Worm (Caenorhabditis elegans) whole organism, young adult: ENCODE data around the gene C40H1.3.

ENCODE experiments used
- B0035.1 ChIP-seq: sonication (generic microtip); optimal IDR thresholded peaks from 2 replicates; lab custom pipeline; 2016; ENCODE audit warnings: missing genetic modification characterization, mild to moderate bottlenecking, missing compliant biosample characterization, missing genotype, missing genetic modification reagents
- C06A6.2 ChIP-seq: fragments of 200-800 bp; sonication (Bioruptor generic); conservative IDR thresholded peaks from 2 replicates; pipeline ENCODE4 v1.3.6; 2022; ENCODE audit warnings: missing genetic modification characterization, missing compliant biosample characterization
- F23B12.7 ChIP-seq: sonication (generic microtip); optimal IDR thresholded peaks from 2 replicates; lab custom pipeline; 2017; ENCODE audit warnings: missing genetic modification characterization, mild to moderate bottlenecking, missing compliant biosample characterization, antibody characterized with exemption, moderate library complexity; ENCODE audit not compliant: insufficient read depth
- T26A5.8 ChIP-seq: sonication (generic microtip); optimal IDR thresholded peaks from 2 replicates; lab custom pipeline; 2016; ENCODE audit warnings: missing genetic modification characterization, missing compliant biosample characterization
- Y67H2A.10 ChIP-seq: fragments of 200-800 bp; sonication (Bioruptor generic); conservative IDR thresholded peaks from 2 replicates; pipeline ENCODE4 v1.3.6; 2022; ENCODE audit warnings: missing genetic modification reagents, missing genetic modification characterization, missing compliant biosample characterization
- ceh-79 ChIP-seq: sonication (generic microtip); optimal IDR thresholded peaks from 2 replicates; lab custom pipeline; 2017; ENCODE audit warnings: mild to moderate bottlenecking, missing genetic modification characterization, missing compliant biosample characterization
- ceh-91 ChIP-seq: fragments of 200-800 bp; sonication (Bioruptor generic); IDR thresholded peaks from 2 replicates; pipeline ENCODE4 v1.3.6; 2022; ENCODE audit warnings: missing genetic modification reagents, missing genetic modification characterization, missing compliant biosample characterization
- die-1 ChIP-seq: sonication (generic microtip); optimal IDR thresholded peaks from 2 replicates; lab custom pipeline; 2016; ENCODE audit warnings: missing genotype, mild to moderate bottlenecking, missing genetic modification characterization, missing compliant biosample characterization
- dpl-1 ChIP-seq: fragments of 150-350 bp; optimal IDR thresholded peaks from 2 replicates; lab custom pipeline; 2014; ENCODE audit warnings: missing biosample characterization, missing genetic modification reagents, missing genetic modification characterization
- egrh-3 ChIP-seq: fragments of 200-800 bp; sonication (Bioruptor generic); IDR thresholded peaks from 2 replicates; pipeline ENCODE4 v1.3.6; 2022; ENCODE audit warnings: missing genetic modification reagents, missing genetic modification characterization, missing compliant biosample characterization
- hlh-26 ChIP-seq: fragments of 200-800 bp; sonication (Bioruptor generic); conservative IDR thresholded peaks from 2 replicates; pipeline ENCODE4 v1.3.6; 2022; ENCODE audit warnings: missing genetic modification reagents, missing genetic modification characterization, missing compliant biosample characterization
- hrde-1 ChIP-seq: sonication (generic microtip); optimal IDR thresholded peaks from 2 replicates; lab custom pipeline; 2016; ENCODE audit warnings: missing genetic modification characterization, mild to moderate bottlenecking, missing compliant biosample characterization, moderate library complexity, missing genotype, missing genetic modification reagents, borderline replicate concordance
- lsy-27 ChIP-seq: sonication (generic microtip); optimal IDR thresholded peaks from 2 replicates; lab custom pipeline; 2017; ENCODE audit warnings: missing genetic modification characterization, mild to moderate bottlenecking, missing compliant biosample characterization, antibody characterized with exemption, missing genotype, borderline replicate concordance; ENCODE audit not compliant: insufficient read depth
- madf-10 ChIP-seq: sonication (generic microtip); optimal IDR thresholded peaks from 2 replicates; lab custom pipeline; 2016; ENCODE audit warnings: mild to moderate bottlenecking, missing genetic modification characterization, missing compliant biosample characterization
- nfya-1 ChIP-seq: sonication (generic microtip); optimal IDR thresholded peaks from 2 replicates; lab custom pipeline; 2017; ENCODE audit warnings: antibody characterized with exemption, missing compliant biosample characterization, missing genetic modification characterization, borderline replicate concordance; ENCODE audit not compliant: insufficient read depth
- nhr-90 ChIP-seq: sonication (generic microtip); optimal IDR thresholded peaks from 2 replicates; lab custom pipeline; 2016; ENCODE audit warnings: missing genotype, mild to moderate bottlenecking, missing genetic modification characterization, missing compliant biosample characterization
- rec-8 ChIP-seq, 2 experiments: sonication (generic microtip); optimal IDR thresholded peaks; 2 replicates each; lab custom pipeline; 2016; ENCODE audit warnings: mild to moderate bottlenecking in 2 of 2, missing genetic modification characterization in 2 of 2, missing genetic modification reagents in 2 of 2, missing genotype in 2 of 2, missing biosample characterization in 1 of 2, missing compliant biosample characterization in 1 of 2, moderate library complexity in 1 of 2
- sdz-38 ChIP-seq: sonication (generic microtip); optimal IDR thresholded peaks from 2 replicates; lab custom pipeline; 2016; ENCODE audit warnings: missing genotype, missing genetic modification characterization, missing compliant biosample characterization
- snpc-1.3 ChIP-seq: sonication (generic microtip); optimal IDR thresholded peaks from 2 replicates; lab custom pipeline; 2017; ENCODE audit warnings: missing genetic modification characterization, mild to moderate bottlenecking, missing compliant biosample characterization, antibody characterized with exemption, moderate library complexity, missing genotype, missing genetic modification reagents; ENCODE audit not compliant: insufficient read depth
- snpc-3.4 ChIP-seq: sonication (generic microtip); optimal IDR thresholded peaks from 2 replicates; lab custom pipeline; 2017; ENCODE audit warnings: missing genetic modification characterization, mild to moderate bottlenecking, missing compliant biosample characterization, antibody characterized with exemption, moderate library complexity, missing genotype, missing genetic modification reagents
- somi-1 ChIP-seq: fragments of 200-800 bp; sonication (Bioruptor generic); optimal IDR thresholded peaks from 2 replicates; lab custom pipeline; 2018; ENCODE audit warnings: mild to moderate bottlenecking, missing genetic modification characterization, missing compliant biosample characterization
- tbx-9 ChIP-seq: sonication (generic microtip); optimal IDR thresholded peaks from 2 replicates; lab custom pipeline; 2016; ENCODE audit warnings: borderline replicate concordance, missing genetic modification characterization, inconsistent platforms, missing compliant biosample characterization
- unc-130 ChIP-seq: sonication (generic microtip); optimal IDR thresholded peaks from 2 replicates; lab custom pipeline; 2016; ENCODE audit warnings: missing genetic modification reagents, missing genetic modification characterization, missing compliant biosample characterization
- ztf-25 ChIP-seq: fragments of 200-800 bp; sonication (Bioruptor generic); IDR thresholded peaks from 2 replicates; pipeline ENCODE4 v1.3.6; 2022; ENCODE audit warnings: missing genetic modification reagents, missing genetic modification characterization, missing compliant biosample characterization
- ztf-28 ChIP-seq: fragments of 200-800 bp; sonication (Bioruptor generic); IDR thresholded peaks from 2 replicates; pipeline ENCODE4 v1.3.6; 2022; ENCODE audit warnings: missing genetic modification reagents, missing genetic modification characterization, missing compliant biosample characterization

The C40H1.3 gene

DNA sequence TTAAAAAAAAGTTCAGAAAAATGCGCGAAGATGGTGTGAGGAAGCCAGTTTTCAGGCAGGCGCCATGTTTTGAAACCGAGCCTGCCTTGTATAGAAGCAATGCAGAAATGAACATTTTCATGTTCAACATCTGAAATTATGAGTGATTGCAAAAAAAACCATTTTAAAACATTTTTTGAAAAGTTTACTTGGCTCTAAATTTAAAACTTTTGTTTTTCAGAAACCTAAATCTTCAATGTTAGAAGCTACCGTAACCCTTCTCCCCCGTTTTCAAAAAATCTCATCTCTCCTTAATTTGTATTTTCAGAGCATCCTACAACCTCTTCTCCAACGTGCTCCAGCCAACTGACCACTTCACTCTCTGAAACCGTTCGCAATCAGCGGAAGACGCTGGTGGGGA, 47.7 kb downstream of the C40H1.3 start, which contains the start of gene fozi-1:
Gene fozi-1, plus strand, starts transcription at position 301 of the 400 bp plus-strand sequence.
- TF ChIP-seq ztf-25 = no peak
- TF ChIP-seq somi-1 (GFP tag; lab: Kevin White, UChicago) = no peak
- no peak for TF ChIP-seq madf-10 (tag; lab: Kevin White, UChicago)
- no peak for TF ChIP-seq hrde-1 (tag; lab: Kevin White, UChicago)
- no peak for TF ChIP-seq tbx-9 (tag; lab: Kevin White, UChicago)
- TF ChIP-seq egrh-3 = no peak
- TF ChIP-seq sdz-38 (tag; lab: Kevin White, UChicago) = no peak
- TF ChIP-seq snpc-3.4 (tag; lab: Kevin White, UChicago) = no peak
- TF ChIP-seq ceh-79 (tag; lab: Kevin White, UChicago) = no peak
- TF ChIP-seq B0035.1 (tag; lab: Kevin White, UChicago) = no peak
- no peak for TF ChIP-seq Y67H2A.10 (GFP tag; lab: Robert Waterston, UW)
- TF ChIP-seq die-1 (tag; lab: Kevin White, UChicago) = no peak
- no peak for TF ChIP-seq hlh-26 (GFP tag; lab: Robert Waterston, UW)
- no peak for TF ChIP-seq dpl-1 (GFP tag; lab: Kevin White, UChicago)
- no peak for TF ChIP-seq rec-8 (tag; optimal IDR thresholded peaks at IDR 0.05; lab: Kevin White, UChicago)

DNA sequence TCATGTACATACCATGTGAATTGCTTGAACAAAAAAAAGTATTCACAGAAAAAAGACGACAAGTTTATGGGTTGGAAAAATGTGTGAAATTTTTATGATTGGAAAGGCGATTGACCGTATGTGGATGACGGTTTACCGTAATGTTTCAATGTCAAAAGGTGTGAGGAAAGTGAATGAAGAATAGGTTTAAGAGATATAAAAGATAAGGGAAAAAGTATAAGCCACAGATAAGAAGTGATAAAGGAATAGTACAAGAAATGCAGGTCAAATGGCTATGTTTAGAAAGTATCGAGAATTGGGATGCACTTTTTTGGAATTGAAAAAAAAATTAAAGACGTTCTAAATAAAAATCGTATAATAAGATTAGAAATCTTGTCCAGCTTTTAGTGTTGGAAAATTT, 51.4 kb downstream of the C40H1.3 start:
- TF ChIP-seq ztf-28 (GFP tag; lab: Robert Waterston, UW) = no peak
- TF ChIP-seq C06A6.2 (GFP tag; lab: Robert Waterston, UW) = no peak
- no peak for TF ChIP-seq egrh-3
- TF ChIP-seq nfya-1 (tag; lab: Kevin White, UChicago) = no peak
- no peak for TF ChIP-seq T26A5.8
- no peak for TF ChIP-seq lsy-27 (tag; lab: Kevin White, UChicago)
- no peak for TF ChIP-seq unc-130
- no peak for TF ChIP-seq snpc-1.3 (tag; lab: Kevin White, UChicago)
- no peak for TF ChIP-seq dpl-1 (GFP tag; lab: Kevin White, UChicago)
- TF ChIP-seq ceh-79 (tag; lab: Kevin White, UChicago) = no peak
- TF ChIP-seq ceh-91 (GFP tag; lab: Robert Waterston, UW) = no peak
- no peak for TF ChIP-seq nhr-90 (tag; lab: Kevin White, UChicago)
- TF ChIP-seq somi-1 (GFP tag; lab: Kevin White, UChicago) = no peak
- no peak for TF ChIP-seq F23B12.7 (tag; lab: Kevin White, UChicago)
